Fruit fly (Drosophila melanogaster): ENCODE results near the gene CG34117.

CG34117 gene

DNA sequence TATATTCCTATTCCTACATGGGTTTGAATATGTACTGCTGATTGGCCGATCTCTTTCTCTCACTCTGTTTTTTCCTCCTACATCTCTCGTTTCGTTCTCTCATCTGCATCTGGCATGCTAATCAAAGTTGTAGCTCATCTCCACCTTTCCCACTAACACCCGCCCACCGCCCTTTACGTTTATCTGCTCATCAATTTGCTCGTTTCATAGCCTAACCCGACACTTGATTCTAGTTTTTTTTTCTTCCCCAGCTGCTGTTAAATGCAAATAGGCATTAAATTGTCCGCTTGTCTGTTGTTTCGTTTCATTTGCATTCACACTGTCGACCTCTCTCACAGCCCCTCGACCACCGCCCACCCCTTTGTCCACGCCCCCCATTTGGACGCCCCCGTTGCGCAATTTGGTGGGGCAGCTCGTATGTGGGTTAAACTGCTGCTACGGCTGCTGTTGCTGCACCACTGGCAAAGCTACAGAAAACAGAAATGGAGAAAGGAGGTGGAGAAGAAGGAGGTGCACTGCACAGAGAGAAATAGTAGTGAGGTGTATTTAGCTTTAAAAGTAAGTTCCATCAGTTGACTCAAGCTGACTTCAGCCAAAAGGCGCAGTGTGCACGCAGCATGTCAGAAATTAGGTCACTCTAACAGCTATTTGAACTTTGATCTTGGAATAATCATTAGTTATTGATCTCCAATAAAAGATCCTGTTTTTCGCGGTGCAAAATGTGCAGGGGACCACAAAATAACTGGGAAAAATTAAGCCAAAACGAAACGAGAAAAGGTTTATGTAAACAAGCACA, 20.8 kb upstream of the CG34117 start (continued):
- TF ChIP-seq fd59A (GFP tag; optimal IDR thresholded peaks at IDR 0.05), result no peak
- peak; percentile 55; the same call in 1 of the 2 replicates for TF ChIP-seq Gug (GFP tag; IDR thresholded peaks at IDR 0.05)
- peak; percentile 56 for TF ChIP-seq OdsH (GFP tag; optimal IDR thresholded peaks at IDR 0.05)
- TF ChIP-seq fkh (GFP tag; optimal IDR thresholded peaks at IDR 0.05), result no peak
- TF ChIP-seq Hr38 (GFP tag; optimal IDR thresholded peaks at IDR 0.05), result no peak
- peak; percentile 6 for TF ChIP-seq Sox14 (GFP tag; optimal IDR thresholded peaks at IDR 0.05)
- peak; percentile 68 for TF ChIP-seq Hr4 (GFP tag; optimal IDR thresholded peaks at IDR 0.05)
- peak; percentile 50; the same call in 1 of the 2 replicates for TF ChIP-seq CG11294 (GFP tag; IDR thresholded peaks at IDR 0.05)
- TF ChIP-seq Lpt (GFP tag; optimal IDR thresholded peaks at IDR 0.05), result no peak
- no peak for TF ChIP-seq CG3032 (tag; optimal IDR thresholded peaks at IDR 0.05)
- no peak for TF ChIP-seq CG9139 (GFP tag; optimal IDR thresholded peaks at IDR 0.05)
- TF ChIP-seq net (GFP tag; optimal IDR thresholded peaks at IDR 0.05), result peak; percentile 46
- peak; percentile 73 for TF ChIP-seq CG32006 (GFP tag; optimal IDR thresholded peaks at IDR 0.05)
- TF ChIP-seq CG10669 (GFP tag; optimal IDR thresholded peaks at IDR 0.05), result peak; percentile 35
- no peak for TF ChIP-seq Eip93F (GFP tag; optimal IDR thresholded peaks at IDR 0.05)
- peak; percentile 31 for TF ChIP-seq Eip75B (GFP tag; optimal IDR thresholded peaks at IDR 0.05)
- no peak for TF ChIP-seq topi (GFP tag; optimal IDR thresholded peaks at IDR 0.05)
- TF ChIP-seq CG1621 (tag; optimal IDR thresholded peaks at IDR 0.05), result no peak
- peak; percentile 6 for TF ChIP-seq cyc (GFP tag; optimal IDR thresholded peaks at IDR 0.05)
- TF ChIP-seq CG4318 (GFP tag; optimal IDR thresholded peaks at IDR 0.05), result no peak
- TF ChIP-seq Blimp-1 (GFP tag; optimal IDR thresholded peaks at IDR 0.05), result no peak
- no peak for TF ChIP-seq Ets21C (GFP tag; optimal IDR thresholded peaks at IDR 0.05)
- no peak for TF ChIP-seq Smox (GFP tag; optimal IDR thresholded peaks at IDR 0.05)
- peak; percentile 80; the same call in 2 of the 3 replicates for TF ChIP-seq eg (GFP tag; IDR thresholded peaks at IDR 0.05)
- TF ChIP-seq CG16779 (tag; optimal IDR thresholded peaks at IDR 0.05), result no peak
- TF ChIP-seq vri (GFP tag; optimal IDR thresholded peaks at IDR 0.05), result no peak
- peak; percentile 47 for TF ChIP-seq dac (GFP tag; optimal IDR thresholded peaks at IDR 0.05)
- TF ChIP-seq CG8319 (GFP tag; optimal IDR thresholded peaks at IDR 0.05), result peak; percentile 29
- TF ChIP-seq CG6854 (GFP tag; optimal IDR thresholded peaks at IDR 0.05), result no peak
- no peak for TF ChIP-seq lz (GFP tag; optimal IDR thresholded peaks at IDR 0.05)
- TF ChIP-seq CG31627 (GFP tag; optimal IDR thresholded peaks at IDR 0.05), result peak; percentile 24
- TF ChIP-seq CG6276 (GFP tag; optimal IDR thresholded peaks at IDR 0.05), result peak; percentile 58
- peak; percentile 74 for TF ChIP-seq svp (GFP tag)
- TF ChIP-seq CG3919 (GFP tag; optimal IDR thresholded peaks at IDR 0.05), result peak; percentile 37
- TF ChIP-seq CG11762 (GFP tag; optimal IDR thresholded peaks at IDR 0.05; ENCODE audit: insufficient read depth), result peak; percentile 41
- TF ChIP-seq fd85E (GFP tag; optimal IDR thresholded peaks at IDR 0.05), result no peak
- peak; percentile 0 for TF ChIP-seq Ets96B (tag; optimal IDR thresholded peaks at IDR 0.05)
- TF ChIP-seq CG6808 (GFP tag; optimal IDR thresholded peaks at IDR 0.05), result no peak

DNA sequence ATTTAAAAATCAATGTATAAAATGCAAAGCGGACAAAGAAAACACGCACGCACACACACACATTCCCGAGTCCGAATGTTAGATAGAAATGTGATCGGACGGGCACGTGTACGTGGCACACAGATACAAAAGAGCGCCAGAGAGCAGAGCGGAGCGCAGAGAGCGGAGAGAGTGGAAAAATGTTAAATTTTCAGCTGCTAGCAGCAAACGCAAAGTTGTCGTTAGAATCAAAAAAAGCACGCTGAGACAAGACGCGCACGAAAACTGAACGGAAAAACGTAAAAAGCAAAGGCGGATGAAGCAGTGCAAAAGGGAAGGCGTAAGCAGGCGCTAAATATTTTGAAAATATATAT, 19.4 kb upstream of the CG34117 start:
- TF ChIP-seq Sox15 (GFP tag; optimal IDR thresholded peaks at IDR 0.05) (no peak), Eip93F (GFP tag; optimal IDR thresholded peaks at IDR 0.05) (no peak), Sox14 (GFP tag; optimal IDR thresholded peaks at IDR 0.05) (peak; percentile 76), eg (GFP tag; IDR thresholded peaks at IDR 0.05) (no peak), acj6 (GFP tag; optimal IDR thresholded peaks at IDR 0.05) (no peak), Hr39 (GFP tag; optimal IDR thresholded peaks at IDR 0.05) (no peak), CG11902 (GFP tag; optimal IDR thresholded peaks at IDR 0.05) (no peak), CG16779 (tag; optimal IDR thresholded peaks at IDR 0.05) (peak; percentile 49), dac (GFP tag; optimal IDR thresholded peaks at IDR 0.05) (peak; percentile 9), Lpt (GFP tag; optimal IDR thresholded peaks at IDR 0.05) (peak; percentile 19), CG3919 (GFP tag; optimal IDR thresholded peaks at IDR 0.05) (peak; percentile 3), vri (GFP tag; optimal IDR thresholded peaks at IDR 0.05) (peak; percentile 65), CG3032 (tag; optimal IDR thresholded peaks at IDR 0.05) (no peak), esn (GFP tag; optimal IDR thresholded peaks at IDR 0.05) (peak; percentile 1), dsx (GFP tag; optimal IDR thresholded peaks at IDR 0.05; ENCODE audit: poor library complexity, severe bottlenecking) (peak; percentile 11), Sox102F (GFP tag; optimal IDR thresholded peaks at IDR 0.05) (peak; percentile 34), CG11762 (GFP tag; optimal IDR thresholded peaks at IDR 0.05; ENCODE audit: insufficient read depth) (no peak), net (GFP tag; optimal IDR thresholded peaks at IDR 0.05) (peak; percentile 26), Eip78C (GFP tag) (peak; percentile 74), Eip75B (GFP tag; optimal IDR thresholded peaks at IDR 0.05) (peak; percentile 14), CG1621 (tag; optimal IDR thresholded peaks at IDR 0.05) (no peak), OdsH (GFP tag; optimal IDR thresholded peaks at IDR 0.05) (no peak), CG6276 (GFP tag; optimal IDR thresholded peaks at IDR 0.05) (no peak), fd85E (GFP tag; optimal IDR thresholded peaks at IDR 0.05) (peak; percentile 59), CG6854 (GFP tag; optimal IDR thresholded peaks at IDR 0.05) (peak; percentile 62)
